Worm (Caenorhabditis elegans) whole organism, L1 larva: ENCODE results near the gene F19G12.8.
"Not testable (repeated sequence)": the region's sequence is repeated elsewhere in the genome, so short reads cannot be mapped to it uniquely, and the experiment has no call there.

ENCODE experiments used
- ceh-90 ChIP-seq: sonication (generic microtip); optimal IDR thresholded peaks from 2 replicates; lab custom pipeline; 2016; ENCODE audit warnings: missing genetic modification characterization, missing compliant biosample characterization
- efl-1 ChIP-seq, 4 experiments: fragments of 150-350 bp; optimal IDR thresholded peaks in 3 of 4; peaks in 1 of 4; 1 replicate in 1 of 4; 2 replicates in 3 of 4; lab custom pipeline; 2014; ENCODE audit warnings: missing biosample characterization in 2 of 4, missing genetic modification characterization in 2 of 4, missing genetic modification reagents in 2 of 4
- fkh-4 ChIP-seq: sonication (generic microtip); optimal IDR thresholded peaks from 2 replicates; lab custom pipeline; 2016; ENCODE audit warnings: missing compliant biosample characterization, missing genetic modification characterization, borderline replicate concordance
- nhr-237 ChIP-seq: fragments of 150-350 bp; optimal IDR thresholded peaks from 2 replicates; lab custom pipeline; 2014; ENCODE audit warnings: missing biosample characterization, missing genetic modification characterization
- sptf-1 ChIP-seq: fragments of 150-350 bp; optimal IDR thresholded peaks from 2 replicates; lab custom pipeline; 2014; ENCODE audit warnings: missing biosample characterization, missing genetic modification characterization
- swsn-7 ChIP-seq: sonication (generic microtip); optimal IDR thresholded peaks from 2 replicates; lab custom pipeline; 2016; ENCODE audit warnings: missing genetic modification characterization, missing compliant biosample characterization
- vab-15 ChIP-seq: sonication (generic microtip); optimal IDR thresholded peaks from 2 replicates; lab custom pipeline; 2017; ENCODE audit warnings: missing genotype, mild to moderate bottlenecking, missing genetic modification characterization, missing compliant biosample characterization
- ztf-11 ChIP-seq, 2 experiments: sonication (generic microtip); optimal IDR thresholded peaks; 2 replicates each; lab custom pipeline; 2016 to 2017; ENCODE audit warnings: missing genetic modification characterization in 2 of 2, missing biosample characterization in 1 of 2, missing compliant biosample characterization in 1 of 2

DNA sequence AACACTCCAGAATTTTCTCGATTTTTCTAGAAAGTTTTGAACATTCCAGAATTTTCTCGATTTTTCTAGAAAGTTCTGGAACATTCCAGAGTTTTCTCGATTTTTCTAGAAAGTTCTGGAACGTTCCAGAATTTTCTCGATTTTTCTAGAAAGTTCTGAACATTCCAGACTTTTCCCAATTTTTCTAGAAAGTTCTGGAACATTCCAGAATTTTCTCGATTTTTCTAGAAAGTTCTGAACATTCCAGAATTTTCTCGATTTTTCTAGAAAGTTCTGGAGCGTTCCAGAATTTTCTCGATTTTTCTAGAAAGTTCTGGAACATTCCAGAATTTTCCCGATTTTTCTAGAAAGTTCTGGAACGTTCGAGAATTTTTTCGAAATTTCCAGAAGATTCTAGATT is 42.0 kb upstream of the F19G12.8 start:
- not testable (repeated sequence) for TF ChIP-seq ztf-11 (tag; optimal IDR thresholded peaks at IDR 0.05; lab: Kevin White, UChicago); sptf-1; nhr-237 (tag; lab: Kevin White, UChicago); fkh-4 (tag; lab: Kevin White, UChicago); vab-15 (tag; lab: Kevin White, UChicago); ceh-90 (tag; lab: Kevin White, UChicago); efl-1 (optimal IDR thresholded peaks at IDR 0.05; lab: Kevin White, UChicago); efl-1 (GFP tag; optimal IDR thresholded peaks at IDR 0.05 in 1 of 2; lab: Kevin White, UChicago); swsn-7
